Worm (Caenorhabditis elegans): ENCODE data around the gene lys-6.

lys-6 gene

DNA sequence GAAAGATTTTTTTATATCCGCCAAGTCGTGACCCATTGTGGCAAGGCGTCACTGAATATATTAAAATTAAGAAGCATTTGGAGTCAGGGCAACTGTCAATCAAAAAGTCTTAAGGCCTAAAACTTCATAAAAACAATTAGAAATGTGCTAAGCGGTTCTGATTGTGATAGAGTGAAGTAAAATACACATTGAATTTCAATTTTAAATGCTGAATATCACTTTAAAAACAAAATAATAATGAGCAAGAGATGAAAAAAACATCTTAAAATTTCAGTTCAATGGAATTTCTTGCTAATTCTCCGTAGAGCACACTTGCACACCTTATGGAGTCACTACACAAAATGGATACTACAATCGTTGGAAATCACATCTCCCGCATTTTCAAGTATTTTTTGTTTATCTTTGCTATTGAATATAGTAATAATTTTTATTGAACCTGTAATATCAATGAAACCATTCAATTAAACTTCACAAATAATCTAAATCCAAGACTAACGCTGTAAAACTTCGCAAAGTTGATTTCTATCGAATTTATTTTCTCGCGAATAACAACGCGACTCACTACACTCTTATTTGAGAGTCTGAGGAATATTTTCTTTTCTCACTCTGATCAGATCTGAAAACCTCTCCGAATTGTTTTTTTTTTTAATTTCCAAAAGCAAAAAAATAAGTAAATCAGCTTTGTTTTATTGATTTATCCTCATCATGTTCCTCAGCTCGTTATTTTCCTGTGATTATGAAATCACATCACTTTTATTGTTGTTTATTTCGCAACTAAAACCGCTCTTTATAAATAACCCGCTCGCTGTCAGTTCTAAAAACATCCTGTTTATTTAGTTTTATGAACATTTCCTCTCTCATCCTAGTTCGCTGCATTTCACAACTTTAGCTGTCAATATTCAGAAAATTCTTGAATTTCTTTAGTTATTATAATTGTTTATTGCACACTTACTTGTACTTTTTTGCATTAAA is 8.0 kb upstream of the lys-6 start, which contains the start of gene mars-1:
mars-1 (minus strand) TSS at position 51 of the 972 bp plus-strand sequence.
- TF ChIP-seq flt-1 (GFP tag; IDR thresholded peaks at IDR 0.05) (peak; percentile 81), ztf-29 (GFP tag; IDR thresholded peaks at IDR 0.05) (no peak), ztf-23 (GFP tag; IDR thresholded peaks at IDR 0.05) (peak; percentile 52; the same call in 1 of the 2 replicates)

DNA sequence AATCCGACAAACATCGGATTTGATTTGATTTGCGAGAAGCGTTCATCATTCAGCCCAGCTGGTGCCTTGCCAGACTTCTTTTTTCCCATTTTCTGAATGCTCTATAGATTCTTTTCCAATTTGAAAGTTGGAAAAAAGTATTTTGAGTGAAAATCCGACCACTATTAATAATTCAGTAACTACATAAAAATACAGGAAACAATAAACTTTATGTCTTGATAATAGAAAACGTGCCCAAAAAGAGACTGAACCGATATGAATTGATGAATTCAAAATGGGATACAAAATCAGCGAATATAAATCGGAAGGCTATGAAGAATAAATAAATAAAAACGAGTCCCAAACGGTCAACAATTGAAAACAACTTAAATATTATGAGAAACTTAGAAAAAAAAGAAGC is 4.0 kb upstream of the lys-6 start, which contains the start of gene F58B3.4:
F58B3.4 (minus strand) TSS at position 101 of the 400 bp plus-strand sequence.
- no peak for TF ChIP-seq klf-2 (GFP tag; conservative IDR thresholded peaks at IDR 0.05)
- no peak for TF ChIP-seq med-1 (GFP tag; optimal IDR thresholded peaks at IDR 0.05; ENCODE audit: insufficient read depth)
- TF ChIP-seq tab-1 (GFP tag; IDR thresholded peaks at IDR 0.05), result no peak
- no peak for TF ChIP-seq T22C8.4 (GFP tag; IDR thresholded peaks at IDR 0.05)
- no peak for TF ChIP-seq cog-1 (tag; optimal IDR thresholded peaks at IDR 0.05)
- no peak for TF ChIP-seq flt-1 (GFP tag; IDR thresholded peaks at IDR 0.05)
- TF ChIP-seq ztf-29 (GFP tag; IDR thresholded peaks at IDR 0.05), result no peak
- no peak for TF ChIP-seq ztf-23 (GFP tag; IDR thresholded peaks at IDR 0.05)
- TF ChIP-seq ref-1 (GFP tag; conservative IDR thresholded peaks at IDR 0.05), result no peak

DNA sequence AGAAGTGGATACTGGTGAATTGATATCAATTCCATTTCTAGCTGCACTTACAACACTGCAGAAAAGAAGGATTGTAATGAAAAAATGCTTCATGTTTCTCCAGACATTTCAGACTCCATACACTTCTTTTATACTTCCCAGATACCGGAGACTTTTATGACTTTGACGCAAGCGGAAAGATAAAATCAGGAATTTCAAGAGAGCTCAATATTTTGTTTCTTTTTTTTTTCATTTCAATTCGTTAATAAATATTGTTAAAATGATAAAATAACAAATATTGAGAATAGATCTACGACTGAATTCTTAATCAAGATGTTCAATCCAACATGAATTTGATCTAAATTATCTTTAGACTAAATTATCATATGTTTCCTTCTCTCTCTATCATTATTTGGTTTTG is 2.3 kb downstream of the lys-6 start, which contains the start of gene lys-5:
lys-5 (minus strand) TSS at position 101 of the 400 bp plus-strand sequence.
- no peak for TF ChIP-seq cog-1 (tag; optimal IDR thresholded peaks at IDR 0.05)
- no peak for TF ChIP-seq flt-1 (GFP tag; IDR thresholded peaks at IDR 0.05)
- TF ChIP-seq T22C8.4 (GFP tag; IDR thresholded peaks at IDR 0.05), result no peak
- no peak for TF ChIP-seq tab-1 (GFP tag; IDR thresholded peaks at IDR 0.05)
- TF ChIP-seq ref-1 (GFP tag; conservative IDR thresholded peaks at IDR 0.05), result no peak
- TF ChIP-seq ztf-29 (GFP tag; IDR thresholded peaks at IDR 0.05), result no peak
- no peak for TF ChIP-seq ztf-23 (GFP tag; IDR thresholded peaks at IDR 0.05)
- TF ChIP-seq med-1 (GFP tag; optimal IDR thresholded peaks at IDR 0.05; ENCODE audit: insufficient read depth), result no peak

DNA sequence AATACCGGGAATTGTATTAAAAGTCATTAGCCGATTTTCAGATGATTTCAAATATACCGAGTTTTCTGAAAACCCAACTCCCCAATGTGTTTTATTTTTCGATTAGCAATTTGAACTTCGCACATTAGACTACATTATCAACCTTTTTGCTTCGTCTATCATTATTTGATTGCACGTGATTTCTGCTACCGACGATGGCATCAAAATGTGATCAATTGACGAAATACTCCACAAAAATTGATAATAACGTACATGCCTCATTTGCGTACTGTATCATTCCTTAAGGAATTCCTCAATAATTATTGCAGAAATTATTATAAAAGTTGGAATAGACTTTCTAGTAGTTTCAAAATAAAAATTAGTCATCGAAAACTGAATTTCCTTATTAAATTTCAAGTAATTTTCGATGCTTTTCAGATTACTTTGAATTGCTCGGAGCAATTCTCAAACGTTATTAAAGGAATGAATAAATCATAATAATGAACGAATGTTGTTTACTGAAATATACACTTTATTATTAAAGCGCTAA is 3.9 kb downstream of the lys-6 start:
- TF ChIP-seq tab-1 (GFP tag; IDR thresholded peaks at IDR 0.05) (no peak), flt-1 (GFP tag; IDR thresholded peaks at IDR 0.05) (no peak), ref-1 (GFP tag; conservative IDR thresholded peaks at IDR 0.05) (no peak), med-1 (GFP tag; optimal IDR thresholded peaks at IDR 0.05; ENCODE audit: insufficient read depth) (no peak), ztf-23 (GFP tag; IDR thresholded peaks at IDR 0.05) (no peak), T22C8.4 (GFP tag; IDR thresholded peaks at IDR 0.05) (no peak), klf-2 (GFP tag; conservative IDR thresholded peaks at IDR 0.05) (no peak), ztf-29 (GFP tag; IDR thresholded peaks at IDR 0.05) (no peak), cog-1 (tag; optimal IDR thresholded peaks at IDR 0.05) (no peak)

DNA sequence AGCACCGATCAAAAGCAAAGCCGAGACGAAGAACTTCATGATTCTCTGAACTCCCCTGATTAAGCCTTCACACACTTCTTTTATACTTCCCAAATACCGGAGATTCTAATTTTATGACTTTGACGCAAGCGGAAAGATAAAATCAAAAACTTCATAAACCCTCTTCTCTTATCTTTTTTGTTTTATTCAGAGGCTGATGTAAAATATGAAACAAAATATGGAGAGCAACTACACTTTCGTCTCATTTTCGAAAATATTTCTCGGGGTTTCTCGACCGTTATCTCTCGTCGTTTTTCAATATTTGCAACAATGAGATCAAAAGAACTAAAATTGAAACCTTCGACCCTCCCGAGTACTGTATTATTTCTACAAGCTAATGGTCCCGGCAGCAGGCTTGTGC is 4.7 kb downstream of the lys-6 start, which contains the start of gene lys-4:
lys-4 (minus strand) TSS at position 115 of the 400 bp plus-strand sequence.
- TF ChIP-seq ztf-29 (GFP tag; IDR thresholded peaks at IDR 0.05) (no peak), ref-1 (GFP tag; conservative IDR thresholded peaks at IDR 0.05) (no peak), med-1 (GFP tag; optimal IDR thresholded peaks at IDR 0.05; ENCODE audit: insufficient read depth) (no peak), tab-1 (GFP tag; IDR thresholded peaks at IDR 0.05) (no peak), flt-1 (GFP tag; IDR thresholded peaks at IDR 0.05) (no peak), cog-1 (tag; optimal IDR thresholded peaks at IDR 0.05) (no peak), T22C8.4 (GFP tag; IDR thresholded peaks at IDR 0.05) (no peak), ztf-23 (GFP tag; IDR thresholded peaks at IDR 0.05) (no peak), klf-2 (GFP tag; conservative IDR thresholded peaks at IDR 0.05) (no peak)

DNA sequence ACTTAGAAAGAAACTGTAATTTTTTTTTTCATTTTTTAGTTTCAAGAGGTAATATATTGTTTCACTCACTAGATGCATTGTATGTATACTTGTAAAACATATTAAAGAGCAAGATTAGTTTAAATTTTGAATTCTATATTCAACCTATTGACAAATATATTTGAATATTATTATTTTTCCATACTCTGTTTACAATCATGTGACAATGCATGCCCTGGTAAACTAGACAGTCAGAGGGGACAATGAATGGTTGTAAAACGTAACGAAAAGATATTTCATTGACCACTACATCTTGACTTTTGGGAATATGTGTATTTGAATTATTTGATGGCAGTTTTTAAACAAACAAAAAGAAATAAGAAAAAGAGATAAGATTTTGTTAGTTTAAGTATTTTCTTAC is 5.4 kb downstream of the lys-6 start:
- no peak for TF ChIP-seq T22C8.4 (GFP tag; IDR thresholded peaks at IDR 0.05)
- TF ChIP-seq klf-2 (GFP tag; conservative IDR thresholded peaks at IDR 0.05), result no peak
- no peak for TF ChIP-seq cog-1 (tag; optimal IDR thresholded peaks at IDR 0.05)
- no peak for TF ChIP-seq ztf-23 (GFP tag; IDR thresholded peaks at IDR 0.05)
- TF ChIP-seq tab-1 (GFP tag; IDR thresholded peaks at IDR 0.05), result no peak
- no peak for TF ChIP-seq ref-1 (GFP tag; conservative IDR thresholded peaks at IDR 0.05)
- no peak for TF ChIP-seq flt-1 (GFP tag; IDR thresholded peaks at IDR 0.05)
- no peak for TF ChIP-seq med-1 (GFP tag; optimal IDR thresholded peaks at IDR 0.05; ENCODE audit: insufficient read depth)
- no peak for TF ChIP-seq ztf-29 (GFP tag; IDR thresholded peaks at IDR 0.05)

DNA sequence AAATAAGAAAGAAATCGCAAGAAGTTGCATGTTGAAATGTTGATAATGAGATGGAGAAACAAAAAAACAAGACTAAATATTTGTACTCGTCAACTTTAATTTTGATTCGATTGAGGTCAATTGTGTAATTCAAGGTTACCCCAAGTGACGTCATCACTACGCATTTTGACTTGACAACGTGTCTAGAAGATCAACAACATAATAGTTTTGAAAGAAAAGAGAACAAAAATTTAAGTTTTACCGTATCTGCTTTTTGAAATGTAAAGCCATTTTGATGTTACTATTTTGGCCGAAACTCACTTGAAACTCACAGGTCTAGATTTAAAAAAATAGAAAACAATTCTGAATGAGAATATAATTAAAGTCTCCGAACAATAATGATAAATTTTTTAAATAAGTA is 6.8 kb downstream of the lys-6 start, which contains the start of gene dsl-5:
dsl-5 (minus strand) TSS at position 101 of the 400 bp plus-strand sequence.
- TF ChIP-seq ref-1 (GFP tag; conservative IDR thresholded peaks at IDR 0.05) (no peak), flt-1 (GFP tag; IDR thresholded peaks at IDR 0.05) (no peak), cog-1 (tag; optimal IDR thresholded peaks at IDR 0.05) (no peak), ztf-29 (GFP tag; IDR thresholded peaks at IDR 0.05) (no peak), klf-2 (GFP tag; conservative IDR thresholded peaks at IDR 0.05) (no peak)

DNA sequence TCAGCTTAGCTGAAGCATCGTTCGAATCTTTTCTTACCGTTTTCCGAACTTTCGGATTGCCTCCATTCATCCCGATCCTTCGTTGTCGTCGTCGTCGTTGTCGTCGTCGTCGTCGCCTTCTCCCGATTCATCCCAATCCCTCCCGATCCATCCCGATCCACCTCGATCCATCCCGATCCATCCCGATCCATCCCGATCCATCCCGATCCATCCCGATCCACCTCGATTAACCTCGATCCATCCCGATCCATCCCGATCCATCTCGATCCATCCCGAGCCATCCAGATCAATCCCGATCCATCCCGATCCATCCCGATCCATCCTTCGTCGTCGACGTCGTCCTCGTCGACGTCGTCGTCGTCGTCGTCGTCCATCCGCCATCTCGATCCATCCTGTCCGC is 11.2 kb downstream of the lys-6 start:
- TF ChIP-seq ztf-29 (GFP tag; IDR thresholded peaks at IDR 0.05), result 0 out of 2 replicates have a peak, but pooled peaks have one; percentile 21

DNA sequence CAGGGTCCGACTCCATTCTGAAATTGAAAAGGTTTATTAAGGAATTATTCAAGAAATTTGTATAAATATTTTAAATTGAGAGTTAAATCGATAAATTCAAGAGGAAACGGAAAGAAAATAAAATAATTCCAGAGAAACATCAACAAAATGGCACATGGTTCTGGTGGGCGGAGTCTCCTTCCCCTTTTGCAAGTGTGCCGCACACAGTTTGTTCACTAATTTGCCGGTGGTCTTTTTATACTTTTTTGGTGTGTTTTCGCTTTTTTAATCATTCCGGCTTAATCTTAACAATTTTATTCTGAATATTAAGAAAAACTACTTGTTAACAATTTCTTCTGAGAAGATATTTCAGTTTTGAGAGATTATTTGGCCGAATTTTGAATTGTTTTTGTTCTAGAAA is 22.8 kb downstream of the lys-6 start, which contains the start of the genes ragc-1 and Y24F12A.1:
ragc-1 (minus strand) TSS at position 25 of the 400 bp plus-strand sequence.
Y24F12A.1 (plus strand) TSS at position 346 of the 400 bp plus-strand sequence.
- 0 out of 2 replicates have a peak, but pooled peaks have one; percentile 36 for TF ChIP-seq tab-1 (GFP tag; IDR thresholded peaks at IDR 0.05)
- no peak for TF ChIP-seq klf-2 (GFP tag; conservative IDR thresholded peaks at IDR 0.05)
- no peak for TF ChIP-seq ztf-29 (GFP tag; IDR thresholded peaks at IDR 0.05)
- TF ChIP-seq cog-1 (tag; optimal IDR thresholded peaks at IDR 0.05), result no peak
- TF ChIP-seq flt-1 (GFP tag; IDR thresholded peaks at IDR 0.05), result peak; percentile 64; the same call in 1 of the 2 replicates
- TF ChIP-seq ztf-23 (GFP tag; IDR thresholded peaks at IDR 0.05), result peak; percentile 71
- TF ChIP-seq T22C8.4 (GFP tag; IDR thresholded peaks at IDR 0.05), result no peak
- no peak for TF ChIP-seq ref-1 (GFP tag; conservative IDR thresholded peaks at IDR 0.05)
- peak; percentile 56 for TF ChIP-seq med-1 (GFP tag; optimal IDR thresholded peaks at IDR 0.05; ENCODE audit: insufficient read depth)

All from whole organism, midembryonic.